Worm (Caenorhabditis elegans): ENCODE measurements around the gene F09A5.2.

ce11 chrX:13100410-13100809 is 34.5 kb upstream of the F09A5.2 start, which contains the start of gene R03G8.6:
- TF ChIP-seq unc-86 (tag; optimal IDR thresholded peaks at IDR 0.05) (no peak), unc-130 (tag; optimal IDR thresholded peaks at IDR 0.05) (no peak), hpl-2 (GFP tag; optimal IDR thresholded peaks at IDR 0.05) (no peak), ceh-8 (GFP tag; optimal IDR thresholded peaks at IDR 0.05) (no peak), sox-4 (tag; optimal IDR thresholded peaks at IDR 0.05) (no peak)

Data from whole organism, L1 larva.